Fruit fly (Drosophila melanogaster) whole organism, embryonic: ENCODE results near the gene lectin-29Ca.

Experiments
- Atf3 ChIP-seq: fragments of 200-800 bp; sonication (Bioruptor generic); optimal IDR thresholded peaks from 3 replicates; lab custom pipeline; 2016; ENCODE audit warnings: missing biosample characterization, missing genetic modification characterization
- C15 ChIP-seq: fragments of 200-800 bp; sonication (Bioruptor generic); IDR thresholded peaks from 3 replicates; pipeline ENCODE4 v1.3.6; 2022; ENCODE audit warnings: missing biosample characterization, missing genetic modification characterization
- CG10565 ChIP-seq: fragments of 200-800 bp; sonication (Bioruptor generic); optimal IDR thresholded peaks from 3 replicates; lab custom pipeline; 2016; ENCODE audit warnings: missing biosample characterization, mild to moderate bottlenecking, missing genetic modification characterization
- CG14710 ChIP-seq: fragments of 200-800 bp; sonication (Bioruptor generic); optimal IDR thresholded peaks from 3 replicates; lab custom pipeline; 2019; ENCODE audit warnings: missing biosample characterization, mild to moderate bottlenecking, missing genetic modification characterization, moderate library complexity
- CG15011 ChIP-seq: fragments of 200-800 bp; sonication (Bioruptor generic); optimal IDR thresholded peaks from 3 replicates; lab custom pipeline; 2018; ENCODE audit warnings: missing biosample characterization, mild to moderate bottlenecking, missing genetic modification characterization
- CG15479 ChIP-seq: fragments of 200-800 bp; sonication (Bioruptor generic); optimal IDR thresholded peaks from 3 replicates; lab custom pipeline; 2019; ENCODE audit warnings: missing biosample characterization, mild to moderate bottlenecking, missing genetic modification characterization, moderate library complexity
- CG1602 ChIP-seq: fragments of 200-800 bp; sonication (Bioruptor generic); optimal IDR thresholded peaks from 3 replicates; lab custom pipeline; 2016; ENCODE audit warnings: missing biosample characterization, missing genetic modification characterization
- CG16813 ChIP-seq: fragments of 200-800 bp; sonication (Bioruptor generic); IDR thresholded peaks from 3 replicates; pipeline ENCODE4 v1.3.6; 2022; ENCODE audit warnings: missing biosample characterization, missing genetic modification characterization; ENCODE audit not compliant: partially characterized antibody
- CG17361 ChIP-seq: fragments of 200-800 bp; sonication (Bioruptor generic); IDR thresholded peaks from 3 replicates; pipeline ENCODE4 v1.3.6; 2022; ENCODE audit warnings: missing biosample characterization, missing genetic modification characterization
- CG17612 ChIP-seq: fragments of 200-800 bp; sonication (Bioruptor generic); IDR thresholded peaks from 2 replicates; pipeline ENCODE4 v1.3.6; 2022; ENCODE audit warnings: missing biosample characterization, missing genetic modification characterization
- CG18011 ChIP-seq: fragments of 200-800 bp; sonication (Bioruptor generic); optimal IDR thresholded peaks from 2 replicates; lab custom pipeline; 2017; ENCODE audit warnings: missing biosample characterization, missing genetic modification characterization, mild to moderate bottlenecking, moderate library complexity, missing genotype
- CG18476 ChIP-seq: fragments of 200-800 bp; sonication (Bioruptor generic); optimal IDR thresholded peaks from 2 replicates; lab custom pipeline; 2016; ENCODE audit warnings: missing biosample characterization, mild to moderate bottlenecking, missing genetic modification characterization
- CG18764 ChIP-seq: fragments of 200-800 bp; sonication (Bioruptor generic); optimal IDR thresholded peaks from 3 replicates; lab custom pipeline; 2016; ENCODE audit warnings: missing biosample characterization, missing genetic modification characterization
- CG2120 ChIP-seq: fragments of 200-800 bp; sonication (Bioruptor generic); optimal IDR thresholded peaks from 3 replicates; lab custom pipeline; 2016; ENCODE audit warnings: missing biosample characterization, missing genetic modification characterization
- CG2129 ChIP-seq: fragments of 200-800 bp; sonication (Bioruptor generic); IDR thresholded peaks from 2 replicates; pipeline ENCODE4 v1.3.6; 2022; ENCODE audit warnings: missing biosample characterization, missing genetic modification characterization; ENCODE audit not compliant: partially characterized antibody
- CG31365 ChIP-seq: fragments of 200-800 bp; sonication (Bioruptor generic); optimal IDR thresholded peaks from 2 replicates; lab custom pipeline; 2018; ENCODE audit warnings: missing biosample characterization, mild to moderate bottlenecking, missing genetic modification characterization
- CG3281 ChIP-seq: fragments of 200-800 bp; sonication (Bioruptor generic); optimal IDR thresholded peaks from 3 replicates; lab custom pipeline; 2017; ENCODE audit warnings: missing biosample characterization, mild to moderate bottlenecking, missing genetic modification characterization
- CG4730 ChIP-seq: fragments of 200-800 bp; sonication (Bioruptor generic); IDR thresholded peaks from 2 replicates; pipeline ENCODE4 v1.3.6; 2022; ENCODE audit warnings: missing biosample characterization, missing genetic modification characterization
- CG4854 ChIP-seq: fragments of 200-800 bp; sonication (Bioruptor generic); optimal IDR thresholded peaks from 2 replicates; lab custom pipeline; 2016; ENCODE audit warnings: missing biosample characterization, missing genetic modification characterization, inconsistent platforms
- CG6765 ChIP-seq: fragments of 200-800 bp; sonication (Bioruptor generic); optimal IDR thresholded peaks from 3 replicates; lab custom pipeline; 2017; ENCODE audit warnings: missing biosample characterization, mild to moderate bottlenecking, missing genetic modification characterization
- CG7357 ChIP-seq: fragments of 200-800 bp; sonication (Bioruptor generic); IDR thresholded peaks from 3 replicates; pipeline ENCODE4 v1.3.6; 2022; ENCODE audit warnings: missing biosample characterization, missing genetic modification characterization
- CG8290 ChIP-seq, 3 experiments: fragments of 200-800 bp; sonication (Bioruptor generic); optimal IDR thresholded peaks; 2 replicates each; lab custom pipeline; 2016 to 2019; ENCODE audit warnings: missing biosample characterization in 3 of 3, missing genetic modification characterization in 3 of 3, mild to moderate bottlenecking in 2 of 3, moderate library complexity in 1 of 3
- CG9876 ChIP-seq: fragments of 200-800 bp; sonication (Bioruptor generic); optimal IDR thresholded peaks from 2 replicates; lab custom pipeline; 2016; ENCODE audit warnings: missing biosample characterization, missing genetic modification characterization
- GATAe ChIP-seq: fragments of 200-800 bp; sonication (Bioruptor generic); conservative IDR thresholded peaks from 2 replicates; pipeline ENCODE4 v1.3.6; 2022; ENCODE audit warnings: missing biosample characterization, missing genetic modification characterization
- Lim3 ChIP-seq: fragments of 200-800 bp; sonication (Bioruptor generic); IDR thresholded peaks from 2 replicates; pipeline ENCODE4 v1.3.6; 2022; ENCODE audit warnings: missing biosample characterization, missing genetic modification characterization
- Mes4 ChIP-seq: fragments of 200-800 bp; sonication (Bioruptor generic); optimal IDR thresholded peaks from 2 replicates; lab custom pipeline; 2016; ENCODE audit warnings: missing biosample characterization, missing genetic modification characterization
- Mrtf ChIP-seq: fragments of 200-800 bp; sonication (Bioruptor generic); IDR thresholded peaks from 3 replicates; pipeline ENCODE4 v1.3.6; 2022; ENCODE audit warnings: missing biosample characterization, missing genetic modification characterization
- NC2β ChIP-seq: fragments of 200-800 bp; sonication (Bioruptor generic); optimal IDR thresholded peaks from 2 replicates; lab custom pipeline; 2016; ENCODE audit warnings: missing biosample characterization, missing genetic modification characterization
- NFAT ChIP-seq: fragments of 200-800 bp; sonication (Bioruptor generic); IDR thresholded peaks from 2 replicates; pipeline ENCODE4 v1.3.6; 2022; ENCODE audit warnings: missing biosample characterization, missing genetic modification characterization
- NK7.1 ChIP-seq: fragments of 200-800 bp; sonication (Bioruptor generic); optimal IDR thresholded peaks from 3 replicates; lab custom pipeline; 2016; ENCODE audit warnings: missing biosample characterization, missing genetic modification characterization
- Nf-YC ChIP-seq: fragments of 200-800 bp; optimal IDR thresholded peaks from 3 replicates; lab custom pipeline; 2019; ENCODE audit warnings: missing biosample characterization, mild to moderate bottlenecking, missing genetic modification characterization, moderate library complexity
- Vsx1 ChIP-seq: fragments of 200-800 bp; sonication (Bioruptor generic); optimal IDR thresholded peaks from 2 replicates; lab custom pipeline; 2017; ENCODE audit warnings: missing biosample characterization, mild to moderate bottlenecking, missing genetic modification characterization, missing genetic modification reagents
- cg ChIP-seq: fragments of 200-800 bp; sonication (Bioruptor generic); optimal IDR thresholded peaks from 3 replicates; lab custom pipeline; 2019; ENCODE audit warnings: missing biosample characterization, mild to moderate bottlenecking, missing genetic modification characterization, moderate library complexity
- dan ChIP-seq: fragments of 200-800 bp; sonication (Bioruptor generic); IDR thresholded peaks from 2 replicates; pipeline ENCODE4 v1.3.6; 2022; ENCODE audit warnings: missing biosample characterization, missing genetic modification characterization
- ems ChIP-seq: fragments of 200-800 bp; sonication (Bioruptor generic); optimal IDR thresholded peaks from 3 replicates; lab custom pipeline; 2016; ENCODE audit warnings: missing biosample characterization, missing genetic modification characterization
- esg ChIP-seq: fragments of 200-800 bp; sonication (Bioruptor generic); conservative IDR thresholded peaks from 2 replicates; pipeline ENCODE4 v1.3.6; 2022; ENCODE audit warnings: missing biosample characterization, missing genetic modification characterization
- fd64A ChIP-seq: fragments of 200-800 bp; sonication (Bioruptor generic); optimal IDR thresholded peaks from 3 replicates; lab custom pipeline; 2018; ENCODE audit warnings: missing biosample characterization, mild to moderate bottlenecking, missing genetic modification characterization
- ftz-f1 ChIP-seq: fragments of 200-800 bp; sonication (Bioruptor generic); optimal IDR thresholded peaks from 2 replicates; lab custom pipeline; 2016; ENCODE audit warnings: missing biosample characterization, missing genetic modification characterization
- gce ChIP-seq: fragments of 200-800 bp; sonication (Bioruptor generic); IDR thresholded peaks from 3 replicates; pipeline ENCODE4 v1.3.6; 2022; ENCODE audit warnings: missing biosample characterization, missing genetic modification characterization
- gsb-n ChIP-seq: fragments of 200-800 bp; sonication (Bioruptor generic); optimal IDR thresholded peaks from 3 replicates; lab custom pipeline; 2018; ENCODE audit warnings: missing biosample characterization, mild to moderate bottlenecking, missing genetic modification characterization
- h ChIP-seq: fragments of >200 bp; optimal IDR thresholded peaks from 2 replicates; lab custom pipeline; 2017
- lov ChIP-seq, 2 experiments: fragments of 200-800 bp in 1 of 2; fragments of >200 bp in 1 of 2; sonication (Bioruptor generic) in 1 of 2; IDR thresholded peaks in 1 of 2; optimal IDR thresholded peaks in 1 of 2; 2 replicates in 1 of 2; 3 replicates in 1 of 2; pipeline versions ENCODE4 v1.3.6 to Lab custom; 2017 to 2022; ENCODE audit warnings: missing biosample characterization in 1 of 2, missing genetic modification characterization in 1 of 2
- odd ChIP-seq: fragments of 200-800 bp; sonication (Bioruptor generic); optimal IDR thresholded peaks from 2 replicates; lab custom pipeline; 2017; ENCODE audit warnings: missing biosample characterization, mild to moderate bottlenecking, missing genetic modification characterization
- sens ChIP-seq: fragments of 200-800 bp; sonication (Bioruptor generic); peaks from one replicate; lab custom pipeline; 2016; ENCODE audit warnings: missing biosample characterization, missing genetic modification characterization
- sima ChIP-seq: fragments of 200-800 bp; sonication (Bioruptor generic); optimal IDR thresholded peaks from 2 replicates; lab custom pipeline; 2016; ENCODE audit warnings: missing biosample characterization, missing genetic modification characterization
- sna ChIP-seq: fragments of 200-800 bp; sonication (Bioruptor generic); IDR thresholded peaks from 2 replicates; pipeline ENCODE4 v1.3.6; 2022; ENCODE audit warnings: missing biosample characterization, missing genetic modification characterization; ENCODE audit not compliant: partially characterized antibody
- tin ChIP-seq: fragments of 200-800 bp; sonication (Bioruptor generic); optimal IDR thresholded peaks from 3 replicates; lab custom pipeline; 2016; ENCODE audit warnings: missing biosample characterization, missing genetic modification characterization
- vfl ChIP-seq: fragments of 200-800 bp; sonication (Bioruptor generic); optimal IDR thresholded peaks from 2 replicates; lab custom pipeline; 2016; ENCODE audit warnings: missing biosample characterization, missing genetic modification characterization

Gene lectin-29Ca

dm6 chr2L:8403286-8404270 lies 9.5 kb upstream of the lectin-29Ca start, which contains the start of gene emb (continued):
- TF ChIP-seq ftz-f1 (GFP tag; lab: Kevin White, UChicago) (peak; percentile 19), CG8290 (GFP tag; optimal IDR thresholded peaks at IDR 0.05; lab: Kevin White, UChicago) (peak; percentile 95), CG8290 (tag; optimal IDR thresholded peaks at IDR 0.05; lab: Kevin White, UChicago) (peak in 1 of 2 experiments; percentile 93), Mes4 (GFP tag; lab: Kevin White, UChicago) (peak; percentile 40), Atf3 (GFP tag; lab: Kevin White, UChicago) (no peak), C15 (GFP tag; lab: Robert Waterston, UW) (no peak), tin (GFP tag; lab: Kevin White, UChicago) (peak; percentile 34), sna (GFP tag; lab: Robert Waterston, UW) (peak; percentile 93), h (lab: Kevin White, UChicago) (no peak), CG1602 (GFP tag; lab: Kevin White, UChicago) (peak; percentile 33), Mrtf (GFP tag; lab: Robert Waterston, UW) (no peak), CG3281 (GFP tag; lab: Kevin White, UChicago) (peak; percentile 73), esg (no peak), NK7.1 (no peak), Lim3 (GFP tag; lab: Robert Waterston, UW) (no peak), ems (GFP tag; lab: Kevin White, UChicago) (peak; percentile 41), CG4730 (GFP tag; lab: Robert Waterston, UW) (no peak), CG15011 (GFP tag; lab: Kevin White, UChicago) (no peak), cg (GFP tag; lab: Kevin White, UChicago) (peak; percentile 99), lov (optimal IDR thresholded peaks at IDR 0.05; lab: Kevin White, UChicago) (no peak), lov (GFP tag; IDR thresholded peaks at IDR 0.05; lab: Robert Waterston, UW) (no peak), CG16813 (GFP tag; lab: Robert Waterston, UW) (peak; percentile 97), CG6765 (GFP tag; lab: Kevin White, UChicago) (no peak), Nf-YC (tag; lab: Kevin White, UChicago) (no peak), CG31365 (tag; lab: Kevin White, UChicago) (no peak), CG4854 (GFP tag; lab: Kevin White, UChicago) (peak; percentile 43), CG2120 (peak; percentile 70), NC2β (GFP tag; lab: Kevin White, UChicago) (peak; percentile 47), vfl (peak; percentile 34), CG9876 (GFP tag; lab: Kevin White, UChicago) (peak; percentile 25), fd64A (GFP tag; lab: Kevin White, UChicago) (peak; percentile 2), CG17612 (GFP tag; lab: Robert Waterston, UW) (no peak), CG18011 (GFP tag; lab: Kevin White, UChicago) (no peak), CG18764 (GFP tag; lab: Kevin White, UChicago) (peak; percentile 29), CG15479 (GFP tag; lab: Kevin White, UChicago) (no peak), dan (GFP tag; lab: Robert Waterston, UW) (no peak), CG10565 (GFP tag; lab: Kevin White, UChicago) (no peak), gsb-n (tag; lab: Kevin White, UChicago) (no peak), odd (GFP tag; lab: Kevin White, UChicago) (no peak), CG18476 (GFP tag; lab: Kevin White, UChicago) (peak; percentile 41), sima (GFP tag; lab: Kevin White, UChicago) (no peak), gce (GFP tag; lab: Robert Waterston, UW) (no peak), CG14710 (tag; lab: Kevin White, UChicago) (peak; percentile 97), CG2129 (GFP tag; lab: Robert Waterston, UW) (peak; percentile 67; the same call in 1 of the 2 replicates), CG17361 (GFP tag; lab: Robert Waterston, UW) (peak; percentile 66; the same call in 2 of the 3 replicates), CG7357 (GFP tag; lab: Robert Waterston, UW) (no peak), sens (GFP tag; lab: Kevin White, UChicago) (peak; percentile 88), NFAT (GFP tag; lab: Robert Waterston, UW) (peak; percentile 58), Vsx1 (no peak), GATAe (GFP tag; lab: Robert Waterston, UW) (no peak)
